Fruit fly (Drosophila melanogaster) whole organism, wandering third instar larva: ENCODE measurements around the gene Cfp1.
A peak's percentile ranks its signal among the peaks of the same experiment; 100 is the strongest.

ENCODE experiments used
- Abd-B ChIP-seq: fragments of >200 bp; optimal IDR thresholded peaks from 2 replicates; lab custom pipeline; 2017; ENCODE audit warnings: missing biosample characterization, missing genetic modification characterization
- CG32264 ChIP-seq: fragments of 200-800 bp; sonication (Bioruptor generic); optimal IDR thresholded peaks from 2 replicates; lab custom pipeline; 2016; ENCODE audit warnings: missing biosample characterization, missing genetic modification characterization
- CG9705 ChIP-seq: fragments of 200-800 bp; sonication (Bioruptor generic); optimal IDR thresholded peaks from 2 replicates; lab custom pipeline; 2018; ENCODE audit warnings: missing biosample characterization, mild to moderate bottlenecking, missing genetic modification characterization
- GATAd ChIP-seq: sonication (Bioruptor generic); optimal IDR thresholded peaks from 2 replicates; lab custom pipeline; 2016; ENCODE audit warnings: missing biosample characterization, missing genetic modification characterization
- Hr78 ChIP-seq: fragments of >200 bp; optimal IDR thresholded peaks from 2 replicates; lab custom pipeline; 2017; ENCODE audit warnings: missing biosample characterization, missing genetic modification characterization
- Myc ChIP-seq: fragments of >200 bp; optimal IDR thresholded peaks from 2 replicates; lab custom pipeline; 2017
- OdsH ChIP-seq: fragments of 200-800 bp; sonication (Bioruptor generic); optimal IDR thresholded peaks from 2 replicates; lab custom pipeline; 2016; ENCODE audit warnings: missing biosample characterization, mild to moderate bottlenecking, missing genetic modification characterization
- Rel ChIP-seq, 2 experiments: fragments of 200-800 bp; sonication (Bioruptor generic) in 1 of 2; optimal IDR thresholded peaks; 2 replicates in 1 of 2; 3 replicates in 1 of 2; lab custom pipeline; 2016 to 2019; ENCODE audit warnings: mild to moderate bottlenecking in 2 of 2, missing biosample characterization in 2 of 2, missing genetic modification characterization in 2 of 2, moderate library complexity in 1 of 2
- br ChIP-seq: fragments of 200-800 bp; sonication (Bioruptor generic); optimal IDR thresholded peaks from 2 replicates; lab custom pipeline; 2016; ENCODE audit warnings: missing biosample characterization, missing genetic modification characterization
- fru ChIP-seq: fragments of 200-800 bp; sonication (Bioruptor generic); optimal IDR thresholded peaks from 3 replicates; lab custom pipeline; 2016; ENCODE audit warnings: missing biosample characterization, mild to moderate bottlenecking, missing genetic modification characterization
- pan ChIP-seq: fragments of >200 bp; optimal IDR thresholded peaks from 2 replicates; lab custom pipeline; 2017
- psq ChIP-seq: fragments of 200-800 bp; sonication (Bioruptor generic); optimal IDR thresholded peaks from 3 replicates; lab custom pipeline; 2017; ENCODE audit warnings: missing biosample characterization, mild to moderate bottlenecking, missing genetic modification characterization, moderate library complexity
- usp ChIP-seq: fragments of >200 bp; optimal IDR thresholded peaks from 2 replicates; lab custom pipeline; 2017; ENCODE audit warnings: missing biosample characterization, missing genetic modification characterization

DNA sequence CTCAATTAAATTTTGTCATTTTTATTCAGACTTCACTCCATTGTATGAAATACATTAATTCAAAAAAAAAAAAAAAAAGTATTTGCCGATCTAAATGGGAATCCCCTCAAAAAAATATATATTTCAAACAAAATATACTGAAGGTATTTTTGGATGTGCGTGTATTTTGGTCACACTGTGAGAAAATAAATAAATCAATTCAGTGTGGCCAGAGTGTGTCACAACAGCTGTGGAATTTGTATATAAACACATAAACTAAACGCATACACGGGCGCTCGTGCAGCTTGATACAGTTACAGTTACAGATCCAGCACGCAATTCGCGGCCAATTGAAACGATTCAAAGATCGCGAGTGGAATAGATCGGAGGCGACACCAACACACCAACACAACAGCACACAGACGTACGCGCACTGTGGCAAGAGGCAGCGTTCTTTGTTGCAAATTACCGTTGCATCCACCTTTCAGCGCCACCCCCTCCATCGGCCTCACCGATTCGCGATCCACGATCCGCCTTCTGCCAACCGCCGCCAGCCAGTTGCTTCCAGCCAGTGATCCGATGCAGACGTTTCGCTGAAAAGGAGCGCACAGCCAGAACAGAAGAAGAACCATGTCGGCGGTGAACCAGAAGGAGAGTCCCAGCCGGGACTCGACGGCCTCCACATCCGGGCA lies 22.5 kb downstream of the Cfp1 start, which contains the start of gene CG17754:
- TF ChIP-seq psq (GFP tag; lab: Kevin White, UChicago) (no peak), usp (no peak), CG9705 (GFP tag; lab: Kevin White, UChicago) (no peak), Abd-B (GFP tag; lab: Kevin White, UChicago) (no peak), Myc (lab: Kevin White, UChicago) (no peak), CG32264 (GFP tag; lab: Kevin White, UChicago) (no peak), br (GFP tag; lab: Kevin White, UChicago) (no peak), OdsH (GFP tag; lab: Kevin White, UChicago) (no peak), Rel (GFP tag; optimal IDR thresholded peaks at IDR 0.05; lab: Kevin White, UChicago) (no peak), Rel (tag; optimal IDR thresholded peaks at IDR 0.05; lab: Kevin White, UChicago) (peak; percentile 100), fru (GFP tag; lab: Kevin White, UChicago) (peak; percentile 7), pan (lab: Kevin White, UChicago) (no peak), Hr78 (no peak), GATAd (GFP tag; lab: Kevin White, UChicago) (no peak)
